Worm (Caenorhabditis elegans): Measurements from ENCODE around the gene R09E10.6.

DNA sequence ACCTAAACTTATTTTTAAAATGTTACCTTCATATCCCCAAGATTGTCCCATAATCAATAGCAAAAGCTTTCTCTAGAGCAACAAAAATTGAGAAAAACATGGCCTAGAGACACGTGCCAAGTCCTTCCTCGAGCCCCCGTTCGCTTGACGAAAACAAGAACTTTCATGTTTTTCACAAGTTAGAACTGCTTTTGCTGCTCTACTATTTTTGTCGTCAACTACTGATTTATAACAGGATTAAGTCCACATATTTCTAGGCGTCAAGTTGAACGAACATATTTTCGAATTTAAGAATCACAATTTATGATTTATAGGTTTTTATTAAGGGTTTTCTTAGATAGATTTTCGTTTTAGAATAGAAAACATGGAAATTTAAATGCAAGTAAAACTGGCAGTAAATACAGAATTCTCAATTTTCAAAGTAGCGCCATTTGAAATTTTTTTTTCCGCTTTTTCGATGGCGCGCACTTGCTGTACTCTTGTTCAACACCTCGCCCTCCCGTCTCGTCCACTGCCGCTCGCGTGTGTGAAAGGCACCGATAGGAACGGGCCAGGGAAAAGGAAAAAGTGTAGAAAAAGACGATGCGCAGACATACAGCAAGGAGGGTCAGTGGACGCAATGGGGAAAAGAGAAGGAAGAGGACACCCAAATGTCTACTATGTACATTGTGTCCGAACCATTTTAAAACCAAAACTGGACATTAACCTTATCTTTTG is 9.6 kb downstream of the R09E10.6 start, which contains the start of gene rad-51:
- TF ChIP-seq W03F9.2 (tag; optimal IDR thresholded peaks at IDR 0.05) = no peak
- no peak for TF ChIP-seq him-1 (tag; optimal IDR thresholded peaks at IDR 0.05)
- TF ChIP-seq dao-5 (tag; optimal IDR thresholded peaks at IDR 0.05) = no peak
